Worm (Caenorhabditis elegans) whole organism, L4 larva: Measurements from ENCODE around the gene F12A10.8.

ENCODE experiments used
- F37D6.2 ChIP-seq: sonication (generic microtip); optimal IDR thresholded peaks from 2 replicates; lab custom pipeline; 2016; ENCODE audit warnings: mild to moderate bottlenecking, missing genetic modification characterization, missing compliant biosample characterization
- F44E2.7 ChIP-seq: fragments of 200-800 bp; sonication (Bioruptor generic); IDR thresholded peaks from 2 replicates; pipeline ENCODE4 v2.1.2; 2022; ENCODE audit warnings: missing genetic modification characterization, missing compliant biosample characterization
- hlh-30 ChIP-seq: sonication (generic microtip); optimal IDR thresholded peaks from 2 replicates; lab custom pipeline; 2017; ENCODE audit warnings: antibody characterized with exemption, mild to moderate bottlenecking, missing genetic modification characterization, missing compliant biosample characterization; ENCODE audit not compliant: insufficient read depth
- lsy-2 ChIP-seq, 2 experiments: fragments of 150-350 bp in 1 of 2; sonication (generic microtip) in 1 of 2; optimal IDR thresholded peaks; 2 replicates each; lab custom pipeline; 2014 to 2017; ENCODE audit warnings: missing biosample characterization in 2 of 2, missing genetic modification characterization in 2 of 2

DNA sequence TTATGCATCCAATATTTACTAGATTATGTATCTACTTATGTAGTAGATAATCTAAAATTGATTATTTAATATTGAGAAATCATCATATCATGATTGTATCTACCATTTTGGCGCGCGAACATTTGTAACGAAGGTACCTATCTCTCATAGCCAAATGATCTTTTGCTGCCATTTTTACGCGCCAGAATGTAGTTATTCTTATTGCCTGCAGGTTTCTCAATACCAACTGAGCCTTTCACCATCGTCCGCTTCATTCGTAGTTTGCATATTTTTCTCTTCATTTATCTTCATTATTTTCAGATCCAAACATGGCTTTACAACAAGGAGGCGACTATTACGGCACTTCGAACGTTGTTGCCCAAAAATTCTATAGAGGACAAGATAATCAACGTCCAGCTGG is 27.0 kb upstream of the F12A10.8 start, which contains the start of gene ZK177.1:
- TF ChIP-seq lsy-2 (tag; optimal IDR thresholded peaks at IDR 0.05; lab: Kevin White, UChicago) (no peak), F44E2.7 (no peak), hlh-30 (tag; lab: Kevin White, UChicago) (no peak), F37D6.2 (no peak)
